Fruit fly (Drosophila melanogaster): ENCODE results near the gene PAN3.

Gene PAN3

dm6 chr3L:3108040-3108615 lies 37.2 kb downstream of the PAN3 start:
- TF ChIP-seq rgr (GFP tag; optimal IDR thresholded peaks at IDR 0.05) (no peak), Mio (GFP tag; optimal IDR thresholded peaks at IDR 0.05) (no peak), CG32264 (GFP tag; optimal IDR thresholded peaks at IDR 0.05) (no peak), sv (GFP tag; optimal IDR thresholded peaks at IDR 0.05) (no peak), ey (GFP tag; optimal IDR thresholded peaks at IDR 0.05) (no peak), fru (GFP tag; optimal IDR thresholded peaks at IDR 0.05) (no peak), GATAd (GFP tag; optimal IDR thresholded peaks at IDR 0.05) (no peak), Hr78 (GFP tag; optimal IDR thresholded peaks at IDR 0.05) (no peak)

dm6 chr3L:3108964-3109363 lies 38.0 kb downstream of the PAN3 start:
- TF ChIP-seq Dif (GFP tag; optimal IDR thresholded peaks at IDR 0.05; ENCODE audit: partially characterized antibody) (no peak), Sp1 (GFP tag; optimal IDR thresholded peaks at IDR 0.05) (no peak), sage (GFP tag; optimal IDR thresholded peaks at IDR 0.05) (no peak), h (GFP tag; optimal IDR thresholded peaks at IDR 0.05) (no peak), rgr (GFP tag; optimal IDR thresholded peaks at IDR 0.05) (no peak), Hr83 (GFP tag; optimal IDR thresholded peaks at IDR 0.05; ENCODE audit: poor library complexity, severe bottlenecking) (no peak), psq (GFP tag; optimal IDR thresholded peaks at IDR 0.05) (no peak), brk (GFP tag; optimal IDR thresholded peaks at IDR 0.05) (no peak), CG32264 (GFP tag; optimal IDR thresholded peaks at IDR 0.05) (no peak), Vsx2 (GFP tag; optimal IDR thresholded peaks at IDR 0.05; ENCODE audit: partially characterized antibody) (no peak), jim (GFP tag; optimal IDR thresholded peaks at IDR 0.05) (no peak), CG9705 (GFP tag; optimal IDR thresholded peaks at IDR 0.05) (no peak), N (GFP tag; optimal IDR thresholded peaks at IDR 0.05) (no peak), OdsH (GFP tag; optimal IDR thresholded peaks at IDR 0.05) (no peak), Mio (GFP tag; optimal IDR thresholded peaks at IDR 0.05) (no peak), CrebA (GFP tag; optimal IDR thresholded peaks at IDR 0.05; ENCODE audit: borderline replicate concordance) (no peak), lola (GFP tag; optimal IDR thresholded peaks at IDR 0.05) (no peak)

- TF ChIP-seq tai (GFP tag; optimal IDR thresholded peaks at IDR 0.05) (peak; percentile 3), pan (optimal IDR thresholded peaks at IDR 0.05) (no peak), HLH106 (tag; optimal IDR thresholded peaks at IDR 0.05) (peak; percentile 41), dsf (GFP tag; optimal IDR thresholded peaks at IDR 0.05; ENCODE audit: borderline replicate concordance) (no peak), Dif (GFP tag; optimal IDR thresholded peaks at IDR 0.05; ENCODE audit: partially characterized antibody) (peak; percentile 44), ey (GFP tag; optimal IDR thresholded peaks at IDR 0.05) (peak; percentile 22), woc (GFP tag; optimal IDR thresholded peaks at IDR 0.05) (peak; percentile 85), psq (GFP tag; optimal IDR thresholded peaks at IDR 0.05) (peak; percentile 81), CG32264 (GFP tag; optimal IDR thresholded peaks at IDR 0.05) (no peak)
These were observed 38.6 kb downstream of the PAN3 start for dm6 chr3L:3109417-3110090.

- TF ChIP-seq lola (GFP tag; optimal IDR thresholded peaks at IDR 0.05) (no peak), ey (GFP tag; optimal IDR thresholded peaks at IDR 0.05) (no peak), brk (GFP tag; optimal IDR thresholded peaks at IDR 0.05) (no peak), OdsH (GFP tag; optimal IDR thresholded peaks at IDR 0.05) (no peak), N (GFP tag; optimal IDR thresholded peaks at IDR 0.05) (no peak), Rel (GFP tag; optimal IDR thresholded peaks at IDR 0.05) (no peak), Rel (tag; optimal IDR thresholded peaks at IDR 0.05) (no peak), sv (GFP tag; optimal IDR thresholded peaks at IDR 0.05) (no peak), psq (GFP tag; optimal IDR thresholded peaks at IDR 0.05) (no peak), Hr78 (GFP tag; optimal IDR thresholded peaks at IDR 0.05) (no peak), dsf (GFP tag; optimal IDR thresholded peaks at IDR 0.05; ENCODE audit: borderline replicate concordance) (no peak), Mio (GFP tag; optimal IDR thresholded peaks at IDR 0.05) (no peak), dl (GFP tag; optimal IDR thresholded peaks at IDR 0.05; ENCODE audit: insufficient read depth in 1 of 2, partially characterized antibody in 2 of 2) (no peak), Abd-B (GFP tag; optimal IDR thresholded peaks at IDR 0.05) (no peak), Sp1 (GFP tag; optimal IDR thresholded peaks at IDR 0.05) (no peak), Dif (GFP tag; optimal IDR thresholded peaks at IDR 0.05; ENCODE audit: partially characterized antibody) (no peak), pan (optimal IDR thresholded peaks at IDR 0.05) (no peak), usp (GFP tag; optimal IDR thresholded peaks at IDR 0.05) (no peak), h (GFP tag; optimal IDR thresholded peaks at IDR 0.05) (no peak), Myc (optimal IDR thresholded peaks at IDR 0.05) (no peak), CrebA (GFP tag; optimal IDR thresholded peaks at IDR 0.05; ENCODE audit: borderline replicate concordance) (no peak)
These were observed 40.2 kb downstream of the PAN3 start, which contains the start of gene CG45066 for dm6 chr3L:3111127-3111526. Gene CG45066, minus strand, starts transcription at chr3L:3111227.
